Worm (Caenorhabditis elegans) whole organism, young adult: ENCODE results near the gene his-3.

Source experiments
- F55B11.4 ChIP-seq: sonication (generic microtip); optimal IDR thresholded peaks from 2 replicates; lab custom pipeline; 2016; ENCODE audit warnings: missing compliant biosample characterization, missing genetic modification characterization, borderline replicate concordance; ENCODE audit not compliant: insufficient read depth
- athp-1 ChIP-seq: sonication (generic microtip); optimal IDR thresholded peaks from 2 replicates; lab custom pipeline; 2017; ENCODE audit warnings: mild to moderate bottlenecking, missing genetic modification characterization, missing compliant biosample characterization
- dpff-1 ChIP-seq: sonication (generic microtip); optimal IDR thresholded peaks from 2 replicates; lab custom pipeline; 2017; ENCODE audit warnings: mild to moderate bottlenecking, missing genetic modification characterization, missing compliant biosample characterization
- egl-18 ChIP-seq: fragments of 200-800 bp; sonication (Bioruptor generic); IDR thresholded peaks from 2 replicates; pipeline ENCODE4 v1.3.6; 2022; ENCODE audit warnings: missing genetic modification reagents, missing genetic modification characterization, missing compliant biosample characterization
- nhr-179 ChIP-seq: sonication (generic microtip); optimal IDR thresholded peaks from 2 replicates; lab custom pipeline; 2016; ENCODE audit warnings: mild to moderate bottlenecking, missing genetic modification characterization, missing compliant biosample characterization
- nhr-90 ChIP-seq: sonication (generic microtip); optimal IDR thresholded peaks from 2 replicates; lab custom pipeline; 2016; ENCODE audit warnings: missing genotype, mild to moderate bottlenecking, missing genetic modification characterization, missing compliant biosample characterization
- rec-8 ChIP-seq, 2 experiments: sonication (generic microtip); optimal IDR thresholded peaks; 2 replicates each; lab custom pipeline; 2016; ENCODE audit warnings: mild to moderate bottlenecking in 2 of 2, missing genetic modification characterization in 2 of 2, missing genetic modification reagents in 2 of 2, missing genotype in 2 of 2, missing biosample characterization in 1 of 2, missing compliant biosample characterization in 1 of 2, moderate library complexity in 1 of 2
- tbp1 ChIP-seq: fragments of 200-800 bp; sonication (Bioruptor generic); optimal IDR thresholded peaks from 2 replicates; lab custom pipeline; 2018; ENCODE audit warnings: mild to moderate bottlenecking, missing genetic modification characterization, missing compliant biosample characterization
- tlf-1 ChIP-seq: fragments of 200-800 bp; sonication (Bioruptor generic); optimal IDR thresholded peaks from 2 replicates; lab custom pipeline; 2018; ENCODE audit warnings: mild to moderate bottlenecking, missing genetic modification characterization, missing compliant biosample characterization

ce11 chrV:16057010-16057463 is 16.4 kb downstream of the his-3 start, which contains the start of gene F14H3.5:
- TF ChIP-seq nhr-179 (no peak), rec-8 (tag; optimal IDR thresholded peaks at IDR 0.05; lab: Kevin White, UChicago) (no peak), nhr-90 (no peak), F55B11.4 (tag; lab: Kevin White, UChicago) (no peak), tlf-1 (GFP tag; lab: Kevin White, UChicago) (no peak), athp-1 (no peak), egl-18 (GFP tag; lab: Robert Waterston, UW) (no peak), dpff-1 (no peak), tbp1 (GFP tag; lab: Kevin White, UChicago) (no peak)
